In the genomic region with DNA sequence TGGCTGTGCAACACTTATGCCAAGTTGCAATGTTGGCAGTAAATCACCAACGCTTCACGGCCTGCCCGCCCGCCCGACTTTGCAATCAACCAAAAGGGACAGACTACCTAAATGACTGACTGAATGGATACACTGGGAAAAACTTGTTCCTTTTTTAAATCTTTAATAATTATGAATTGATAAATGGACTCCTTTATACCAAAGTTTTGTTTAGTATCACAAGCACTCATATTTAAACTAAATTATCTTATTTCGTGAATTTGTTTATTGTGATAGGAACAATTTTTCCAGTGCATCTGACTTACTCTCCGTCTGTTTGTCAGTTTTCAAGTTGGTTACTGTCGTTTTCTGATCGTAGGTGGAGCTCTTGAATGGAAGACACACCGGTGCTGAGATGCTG, we compare ENCODE assay signal across 1 fruit fly cellular context.
TF ChIP-seq lines count a peak whose summit lies in the region.

No protein-coding gene starts in this region.

TF ChIP-seq in whole organism, embryonic, 481 proteins besides CTCF, POLR2A, EP300 and RAD21 (continued from another document and continues in another):
- TF ChIP-seq Ets97D (GFP tag; optimal IDR thresholded peaks at IDR 0.05; lab: Kevin White, UChicago) (no peak), Bteb2 (GFP tag; optimal IDR thresholded peaks at IDR 0.05; lab: Kevin White, UChicago) (no peak), dimm (GFP tag; IDR thresholded peaks at IDR 0.05; lab: Robert Waterston, UW) (no peak), CG4328 (GFP tag; optimal IDR thresholded peaks at IDR 0.05; lab: Kevin White, UChicago) (no peak), zf30C (GFP tag; optimal IDR thresholded peaks at IDR 0.05; lab: Kevin White, UChicago) (no peak), CG12071 (GFP tag; optimal IDR thresholded peaks at IDR 0.05; lab: Kevin White, UChicago) (no peak), CG1603 (tag; optimal IDR thresholded peaks at IDR 0.05; lab: Kevin White, UChicago) (peak; percentile 56), CG9727 (GFP tag; optimal IDR thresholded peaks at IDR 0.05; lab: Kevin White, UChicago) (peak; percentile 61), CG42726 (GFP tag; IDR thresholded peaks at IDR 0.05; lab: Robert Waterston, UW; ENCODE audit: partially characterized antibody) (no peak), CG8290 (GFP tag; optimal IDR thresholded peaks at IDR 0.05; lab: Kevin White, UChicago) (no peak), CG8290 (tag; optimal IDR thresholded peaks at IDR 0.05; lab: Kevin White, UChicago) (no peak), hkb (optimal IDR thresholded peaks at IDR 0.05; lab: Kevin White, UChicago) (no peak), hkb (GFP tag; IDR thresholded peaks at IDR 0.05; lab: Robert Waterston, UW) (no peak), Sin3A (optimal IDR thresholded peaks at IDR 0.05; lab: Kevin White, UChicago) (no peak), her (GFP tag; optimal IDR thresholded peaks at IDR 0.05; lab: Kevin White, UChicago) (no peak), CG15073 (GFP tag; optimal IDR thresholded peaks at IDR 0.05; lab: Kevin White, UChicago) (no peak), Atf-2 (GFP tag; optimal IDR thresholded peaks at IDR 0.05; lab: Kevin White, UChicago) (no peak), cato (GFP tag; optimal IDR thresholded peaks at IDR 0.05; lab: Kevin White, UChicago; ENCODE audit: borderline replicate concordance) (no peak), ro (GFP tag; IDR thresholded peaks at IDR 0.05; lab: Robert Waterston, UW) (no peak), dpn (GFP tag; optimal IDR thresholded peaks at IDR 0.05; lab: Kevin White, UChicago) (peak in 1 of 2 experiments; percentile 13), sr (GFP tag; IDR thresholded peaks at IDR 0.05; lab: Robert Waterston, UW) (no peak), CG11247 (GFP tag; IDR thresholded peaks at IDR 0.05; lab: Robert Waterston, UW) (no peak), Scr (GFP tag; IDR thresholded peaks at IDR 0.05; lab: Robert Waterston, UW; ENCODE audit: partially characterized antibody) (no peak), Jarid2 (GFP tag; optimal IDR thresholded peaks at IDR 0.05; lab: Kevin White, UChicago) (no peak), CG10321 (GFP tag; IDR thresholded peaks at IDR 0.05; lab: Robert Waterston, UW) (no peak), CG4707 (GFP tag; optimal IDR thresholded peaks at IDR 0.05; lab: Kevin White, UChicago) (no peak), CG15479 (GFP tag; optimal IDR thresholded peaks at IDR 0.05; lab: Kevin White, UChicago) (peak; percentile 3), toy (GFP tag; IDR thresholded peaks at IDR 0.05; lab: Robert Waterston, UW) (no peak), phol (tag; optimal IDR thresholded peaks at IDR 0.05; lab: Kevin White, UChicago) (peak; percentile 59), CG3838 (GFP tag; optimal IDR thresholded peaks at IDR 0.05; lab: Kevin White, UChicago) (no peak), ash1 (GFP tag; optimal IDR thresholded peaks at IDR 0.05; lab: Kevin White, UChicago) (no peak), eve (GFP tag; optimal IDR thresholded peaks at IDR 0.05; lab: Kevin White, UChicago) (peak in 1 of 2 experiments; percentile 31), grn (GFP tag; optimal IDR thresholded peaks at IDR 0.05; lab: Kevin White, UChicago) (no peak), CG12104 (GFP tag; optimal IDR thresholded peaks at IDR 0.05; lab: Kevin White, UChicago) (no peak), CG10209 (GFP tag; optimal IDR thresholded peaks at IDR 0.05; lab: Kevin White, UChicago) (peak; percentile 35), Lhr (GFP tag; optimal IDR thresholded peaks at IDR 0.05; lab: Kevin White, UChicago) (no peak), CG3847 (GFP tag; IDR thresholded peaks at IDR 0.05; lab: Robert Waterston, UW) (no peak), CG10654 (GFP tag; optimal IDR thresholded peaks at IDR 0.05; lab: Kevin White, UChicago) (peak; percentile 6), B-H1 (GFP tag; IDR thresholded peaks at IDR 0.05; lab: Robert Waterston, UW) (no peak), nom (GFP tag; optimal IDR thresholded peaks at IDR 0.05; lab: Kevin White, UChicago) (peak; percentile 88), Hr51 (GFP tag; optimal IDR thresholded peaks at IDR 0.05; lab: Kevin White, UChicago) (no peak), CG7372 (GFP tag; IDR thresholded peaks at IDR 0.05; lab: Robert Waterston, UW) (no peak), CG13775 (GFP tag; optimal IDR thresholded peaks at IDR 0.05; lab: Kevin White, UChicago) (peak; percentile 12), vvl (GFP tag; IDR thresholded peaks at IDR 0.05; lab: Robert Waterston, UW) (peak; percentile 76), dmrt99B (tag; optimal IDR thresholded peaks at IDR 0.05; lab: Kevin White, UChicago) (peak; percentile 64), Hmx (GFP tag; optimal IDR thresholded peaks at IDR 0.05; lab: Kevin White, UChicago) (no peak), so (GFP tag; IDR thresholded peaks at IDR 0.05; lab: Robert Waterston, UW) (0 out of 3 replicates have a peak, but pooled peaks have one; percentile 29), CG12659 (GFP tag; optimal IDR thresholded peaks at IDR 0.05; lab: Kevin White, UChicago) (peak; percentile 11), wek (GFP tag; optimal IDR thresholded peaks at IDR 0.05; lab: Kevin White, UChicago) (no peak), CG11695 (GFP tag; IDR thresholded peaks at IDR 0.05; lab: Robert Waterston, UW) (peak; percentile 47; the same call in 2 of the 3 replicates), Bgb (GFP tag; IDR thresholded peaks at IDR 0.05; lab: Robert Waterston, UW; ENCODE audit: partially characterized antibody) (no peak), CG14667 (GFP tag; IDR thresholded peaks at IDR 0.05; lab: Robert Waterston, UW) (no peak), cad (GFP tag; optimal IDR thresholded peaks at IDR 0.05; lab: Kevin White, UChicago) (no peak), CG4730 (GFP tag; IDR thresholded peaks at IDR 0.05; lab: Robert Waterston, UW) (no peak), sc (optimal IDR thresholded peaks at IDR 0.05; lab: Kevin White, UChicago) (no peak), sc (GFP tag; optimal IDR thresholded peaks at IDR 0.05; lab: Kevin White, UChicago) (no peak), NC2β (GFP tag; optimal IDR thresholded peaks at IDR 0.05; lab: Kevin White, UChicago) (no peak), bbx (GFP tag; IDR thresholded peaks at IDR 0.05; lab: Robert Waterston, UW; ENCODE audit: partially characterized antibody) (no peak), CG4854 (GFP tag; optimal IDR thresholded peaks at IDR 0.05; lab: Kevin White, UChicago) (no peak), Abd-B (GFP tag; optimal IDR thresholded peaks at IDR 0.05; lab: Kevin White, UChicago) (peak; percentile 0), lbe (GFP tag; optimal IDR thresholded peaks at IDR 0.05; lab: Kevin White, UChicago) (peak; percentile 85), CG9817 (tag; optimal IDR thresholded peaks at IDR 0.05; lab: Kevin White, UChicago) (peak; percentile 30), Xrp1 (GFP tag; IDR thresholded peaks at IDR 0.05; lab: Robert Waterston, UW) (peak; percentile 70; the same call in 1 of the 2 replicates), Dek (tag; optimal IDR thresholded peaks at IDR 0.05; lab: Kevin White, UChicago) (no peak), Hr39 (optimal IDR thresholded peaks at IDR 0.05; lab: Kevin White, UChicago) (no peak), Ravus (GFP tag; IDR thresholded peaks at IDR 0.05; lab: Robert Waterston, UW) (no peak), Elba2 (GFP tag; optimal IDR thresholded peaks at IDR 0.05; lab: Kevin White, UChicago) (peak; percentile 5), CG1233 (GFP tag; optimal IDR thresholded peaks at IDR 0.05; lab: Kevin White, UChicago) (peak; percentile 15), CG32532 (GFP tag; IDR thresholded peaks at IDR 0.05; lab: Robert Waterston, UW) (no peak), chif (GFP tag; optimal IDR thresholded peaks at IDR 0.05; lab: Kevin White, UChicago) (peak in 1 of 2 experiments; percentile 36), CG6813 (GFP tag; optimal IDR thresholded peaks at IDR 0.05; lab: Kevin White, UChicago) (peak; percentile 18), CG7963 (GFP tag; IDR thresholded peaks at IDR 0.05; lab: Robert Waterston, UW; ENCODE audit: partially characterized antibody) (no peak), sens (GFP tag; lab: Kevin White, UChicago) (peak; percentile 81), Med (GFP tag; lab: Kevin White, UChicago) (peak; percentile 75), ab (GFP tag; optimal IDR thresholded peaks at IDR 0.05; lab: Kevin White, UChicago) (no peak), Ada2b (GFP tag; IDR thresholded peaks at IDR 0.05; lab: Robert Waterston, UW) (peak; percentile 48; the same call in 1 of the 2 replicates), Meics (GFP tag; optimal IDR thresholded peaks at IDR 0.05; lab: Kevin White, UChicago) (no peak), CG12769 (tag; optimal IDR thresholded peaks at IDR 0.05; lab: Kevin White, UChicago) (peak; percentile 8), gsb-n (tag; optimal IDR thresholded peaks at IDR 0.05; lab: Kevin White, UChicago) (peak; percentile 14), luna (GFP tag; optimal IDR thresholded peaks at IDR 0.05; lab: Kevin White, UChicago) (no peak), CG34422 (GFP tag; IDR thresholded peaks at IDR 0.05; lab: Robert Waterston, UW) (0 out of 3 replicates have a peak, but pooled peaks have one; percentile 17), CG17385 (GFP tag; optimal IDR thresholded peaks at IDR 0.05; lab: Kevin White, UChicago) (peak; percentile 29), tll (GFP tag; optimal IDR thresholded peaks at IDR 0.05; lab: Kevin White, UChicago) (peak in 1 of 2 experiments; percentile 72), CG32767 (GFP tag; IDR thresholded peaks at IDR 0.05; lab: Robert Waterston, UW) (0 out of 2 replicates have a peak, but pooled peaks have one; percentile 43), az2 (GFP tag; optimal IDR thresholded peaks at IDR 0.05; lab: Kevin White, UChicago) (peak; percentile 34), CG18619 (GFP tag; optimal IDR thresholded peaks at IDR 0.05; lab: Kevin White, UChicago) (no peak), fd3F (GFP tag; optimal IDR thresholded peaks at IDR 0.05; lab: Kevin White, UChicago) (no peak), Pdp1 (GFP tag; optimal IDR thresholded peaks at IDR 0.05; lab: Kevin White, UChicago) (peak in 1 of 2 experiments; percentile 27), CG9215 (GFP tag; IDR thresholded peaks at IDR 0.05; lab: Robert Waterston, UW) (no peak), CG8388 (GFP tag; optimal IDR thresholded peaks at IDR 0.05; lab: Kevin White, UChicago) (peak; percentile 52), CG9876 (GFP tag; optimal IDR thresholded peaks at IDR 0.05; lab: Kevin White, UChicago) (no peak), pita (GFP tag; optimal IDR thresholded peaks at IDR 0.05; lab: Kevin White, UChicago) (no peak), gro (GFP tag; optimal IDR thresholded peaks at IDR 0.05; lab: Kevin White, UChicago) (no peak), CG13296 (GFP tag; optimal IDR thresholded peaks at IDR 0.05; lab: Kevin White, UChicago) (no peak), CG4424 (GFP tag; optimal IDR thresholded peaks at IDR 0.05; lab: Kevin White, UChicago) (peak; percentile 45), Dfd (GFP tag; optimal IDR thresholded peaks at IDR 0.05; lab: Kevin White, UChicago) (no peak), ATbp (GFP tag; optimal IDR thresholded peaks at IDR 0.05; lab: Kevin White, UChicago) (no peak), ranshi (GFP tag; IDR thresholded peaks at IDR 0.05; lab: Robert Waterston, UW) (no peak), CG10979 (tag; optimal IDR thresholded peaks at IDR 0.05; lab: Kevin White, UChicago) (peak; percentile 64), bsh (GFP tag; optimal IDR thresholded peaks at IDR 0.05; lab: Kevin White, UChicago) (peak; percentile 57 to 66), CG8765 (GFP tag; IDR thresholded peaks at IDR 0.05; lab: Robert Waterston, UW) (peak; percentile 66; the same call in 1 of the 2 replicates), hbn (GFP tag; IDR thresholded peaks at IDR 0.05; lab: Robert Waterston, UW; ENCODE audit: partially characterized antibody) (no peak), Nf-YA (GFP tag; IDR thresholded peaks at IDR 0.05; lab: Robert Waterston, UW) (no peak), Trl (optimal IDR thresholded peaks at IDR 0.05; lab: Kevin White, UChicago) (no peak), Trl (GFP tag; optimal IDR thresholded peaks at IDR 0.05; lab: Kevin White, UChicago) (no peak), mirr (GFP tag; optimal IDR thresholded peaks at IDR 0.05; lab: Kevin White, UChicago) (no peak), zfh2 (GFP tag; optimal IDR thresholded peaks at IDR 0.05; lab: Kevin White, UChicago) (no peak), CG7357 (GFP tag; IDR thresholded peaks at IDR 0.05; lab: Robert Waterston, UW) (no peak), dmrt11E (tag; optimal IDR thresholded peaks at IDR 0.05; lab: Kevin White, UChicago) (peak; percentile 71), CG2712 (tag; optimal IDR thresholded peaks at IDR 0.05; lab: Kevin White, UChicago) (peak; percentile 72), CG16779 (GFP tag; IDR thresholded peaks at IDR 0.05; lab: Robert Waterston, UW) (no peak), Adf1 (GFP tag; IDR thresholded peaks at IDR 0.05; lab: Robert Waterston, UW) (no peak), Mad (GFP tag; optimal IDR thresholded peaks at IDR 0.05; lab: Kevin White, UChicago) (no peak), ssp (GFP tag; IDR thresholded peaks at IDR 0.05; lab: Robert Waterston, UW) (no peak), Dad (GFP tag; optimal IDR thresholded peaks at IDR 0.05; lab: Kevin White, UChicago) (no peak), sqz (GFP tag; optimal IDR thresholded peaks at IDR 0.05; lab: Kevin White, UChicago) (no peak), CG11560 (tag; IDR thresholded peaks at IDR 0.05; lab: Robert Waterston, UW) (no peak), Ptx1 (GFP tag; IDR thresholded peaks at IDR 0.05; lab: Robert Waterston, UW) (peak; percentile 49), CG14441 (GFP tag; IDR thresholded peaks at IDR 0.05; lab: Robert Waterston, UW) (0 out of 2 replicates have a peak, but pooled peaks have one; percentile 16), sna (GFP tag; IDR thresholded peaks at IDR 0.05; lab: Robert Waterston, UW; ENCODE audit: partially characterized antibody) (no peak), zfh1 (GFP tag; IDR thresholded peaks at IDR 0.05; lab: Robert Waterston, UW) (peak; percentile 65; the same call in 2 of the 3 replicates), E2f2 (GFP tag; IDR thresholded peaks at IDR 0.05; lab: Robert Waterston, UW) (0 out of 2 replicates have a peak, but pooled peaks have one; percentile 22), Opbp (GFP tag; IDR thresholded peaks at IDR 0.05; lab: Robert Waterston, UW; ENCODE audit: partially characterized antibody) (no peak), Blimp-1 (GFP tag; optimal IDR thresholded peaks at IDR 0.05; lab: Kevin White, UChicago) (peak; percentile 45), CG9932 (GFP tag; IDR thresholded peaks at IDR 0.05; lab: Robert Waterston, UW) (no peak), bcd (GFP tag; optimal IDR thresholded peaks at IDR 0.05; lab: Kevin White, UChicago) (peak; percentile 26), D (optimal IDR thresholded peaks at IDR 0.05; lab: Kevin White, UChicago) (no peak), D (GFP tag; optimal IDR thresholded peaks at IDR 0.05; lab: Kevin White, UChicago) (peak; percentile 14)
